Worm (Caenorhabditis elegans): ENCODE measurements around the gene ZK899.5.
A peak's percentile ranks its signal among the peaks of the same experiment; 100 is the strongest.

Gene ZK899.5

ce11 chrX:9486160-9486559 is 25.4 kb upstream of the ZK899.5 start:
- TF ChIP-seq ztf-11 (tag; optimal IDR thresholded peaks at IDR 0.05) (no peak), nhr-237 (tag; optimal IDR thresholded peaks at IDR 0.05) (no peak), mab-5 (tag; optimal IDR thresholded peaks at IDR 0.05) (no peak), ceh-83 (GFP tag; optimal IDR thresholded peaks at IDR 0.05) (no peak), lin-32 (GFP tag; optimal IDR thresholded peaks at IDR 0.05) (no peak), ham-2 (GFP tag; optimal IDR thresholded peaks at IDR 0.05) (no peak), flh-1 (GFP tag; optimal IDR thresholded peaks at IDR 0.05) (no peak), sptf-1 (tag; optimal IDR thresholded peaks at IDR 0.05) (no peak), tbx-8 (GFP tag; optimal IDR thresholded peaks at IDR 0.05) (no peak), snpc-4 (tag; optimal IDR thresholded peaks at IDR 0.05) (no peak), unc-39 (tag; optimal IDR thresholded peaks at IDR 0.05) (no peak), nhr-76 (tag; optimal IDR thresholded peaks at IDR 0.05) (no peak), blmp-1 (tag; optimal IDR thresholded peaks at IDR 0.05) (no peak), lin-13 (tag; optimal IDR thresholded peaks at IDR 0.05) (no peak), drap-1 (GFP tag; optimal IDR thresholded peaks at IDR 0.05) (no peak), bed-3 (GFP tag; optimal IDR thresholded peaks at IDR 0.05) (no peak)

- no peak for TF ChIP-seq lin-32 (GFP tag; optimal IDR thresholded peaks at IDR 0.05)
- no peak for TF ChIP-seq lin-13 (tag; optimal IDR thresholded peaks at IDR 0.05)
- TF ChIP-seq lsy-2 (tag; optimal IDR thresholded peaks at IDR 0.05): no peak
- TF ChIP-seq ztf-11 (tag; optimal IDR thresholded peaks at IDR 0.05): no peak
- TF ChIP-seq nhr-2 (tag; optimal IDR thresholded peaks at IDR 0.05): no peak
Measured at ce11 chrX:9483754-9484153, 23.0 kb upstream of the ZK899.5 start.

- TF ChIP-seq nhr-2 (tag; optimal IDR thresholded peaks at IDR 0.05): no peak
- no peak for TF ChIP-seq drap-1 (GFP tag; optimal IDR thresholded peaks at IDR 0.05)
- no peak for TF ChIP-seq ceh-39 (tag; optimal IDR thresholded peaks at IDR 0.05)
- no peak for TF ChIP-seq unc-62 (GFP tag; optimal IDR thresholded peaks at IDR 0.05)
- TF ChIP-seq ces-1 (GFP tag; optimal IDR thresholded peaks at IDR 0.05): no peak
- TF ChIP-seq M03D4.4 (tag; optimal IDR thresholded peaks at IDR 0.05): no peak
- TF ChIP-seq ceh-83 (GFP tag; optimal IDR thresholded peaks at IDR 0.05): no peak
- no peak for TF ChIP-seq lin-32 (GFP tag; optimal IDR thresholded peaks at IDR 0.05)
- TF ChIP-seq flh-1 (GFP tag; optimal IDR thresholded peaks at IDR 0.05): no peak
- no peak for TF ChIP-seq mls-2 (tag; optimal IDR thresholded peaks at IDR 0.05)
- TF ChIP-seq ztf-11 (tag; optimal IDR thresholded peaks at IDR 0.05): no peak
Measured at ce11 chrX:9476752-9477151, 16.0 kb upstream of the ZK899.5 start.

ce11 chrX:9472170-9472569 is 11.4 kb upstream of the ZK899.5 start, which contains the start of gene gap-2:
TSS of gene gap-2 (plus strand) at chrX:9472470.
- TF ChIP-seq hlh-1 (tag; optimal IDR thresholded peaks at IDR 0.05) (no peak), flh-1 (GFP tag; optimal IDR thresholded peaks at IDR 0.05) (no peak), ceh-39 (tag; optimal IDR thresholded peaks at IDR 0.05) (no peak), elt-1 (tag; optimal IDR thresholded peaks at IDR 0.05; ENCODE audit: borderline replicate concordance, insufficient read depth) (no peak), elt-3 (tag; optimal IDR thresholded peaks at IDR 0.05) (no peak)

ce11 chrX:9467573-9467972 is 6.8 kb upstream of the ZK899.5 start:
- TF ChIP-seq cnd-1 (tag; optimal IDR thresholded peaks at IDR 0.05): peak; percentile 89
- TF ChIP-seq M03D4.4 (tag; optimal IDR thresholded peaks at IDR 0.05): peak; percentile 91
- TF ChIP-seq zip-8 (tag; optimal IDR thresholded peaks at IDR 0.05): no peak
- no peak for TF ChIP-seq nhr-12 (tag; optimal IDR thresholded peaks at IDR 0.05)
- peak; percentile 61 for TF ChIP-seq lsy-2 (tag; optimal IDR thresholded peaks at IDR 0.05)
- peak; percentile 92 for TF ChIP-seq drap-1 (GFP tag; optimal IDR thresholded peaks at IDR 0.05)
- TF ChIP-seq ceh-83 (GFP tag; optimal IDR thresholded peaks at IDR 0.05): peak; percentile 91
- TF ChIP-seq hlh-1 (tag; optimal IDR thresholded peaks at IDR 0.05): peak; percentile 58
- TF ChIP-seq mab-5 (tag; optimal IDR thresholded peaks at IDR 0.05): no peak
- no peak for TF ChIP-seq unc-39 (tag; optimal IDR thresholded peaks at IDR 0.05)
- TF ChIP-seq ceh-43 (GFP tag; optimal IDR thresholded peaks at IDR 0.05): peak; percentile 90
- no peak for TF ChIP-seq elt-3 (tag; optimal IDR thresholded peaks at IDR 0.05)
- TF ChIP-seq nhr-76 (tag; optimal IDR thresholded peaks at IDR 0.05): no peak
- TF ChIP-seq unc-62 (GFP tag; optimal IDR thresholded peaks at IDR 0.05): peak; percentile 71
- no peak for TF ChIP-seq snpc-4 (tag; optimal IDR thresholded peaks at IDR 0.05)
- peak; percentile 92 for TF ChIP-seq unc-120 (tag; optimal IDR thresholded peaks at IDR 0.05; ENCODE audit: poor library complexity, severe bottlenecking)
- peak; percentile 54 for TF ChIP-seq ces-1 (GFP tag; optimal IDR thresholded peaks at IDR 0.05)
- no peak for TF ChIP-seq elt-1 (tag; optimal IDR thresholded peaks at IDR 0.05; ENCODE audit: borderline replicate concordance, insufficient read depth)
- peak; percentile 78 for TF ChIP-seq sem-2 (GFP tag; optimal IDR thresholded peaks at IDR 0.05)
- TF ChIP-seq lin-32 (GFP tag; optimal IDR thresholded peaks at IDR 0.05): peak; percentile 86
- peak; percentile 5 for TF ChIP-seq ceh-39 (tag; optimal IDR thresholded peaks at IDR 0.05)
- TF ChIP-seq ham-2 (GFP tag; optimal IDR thresholded peaks at IDR 0.05): peak; percentile 83
- TF ChIP-seq nhr-2 (tag; optimal IDR thresholded peaks at IDR 0.05): no peak
- peak; percentile 87 for TF ChIP-seq bed-3 (GFP tag; optimal IDR thresholded peaks at IDR 0.05)
- TF ChIP-seq flh-1 (GFP tag; optimal IDR thresholded peaks at IDR 0.05): peak; percentile 76
- peak; percentile 44 for TF ChIP-seq ztf-11 (tag; optimal IDR thresholded peaks at IDR 0.05)
- TF ChIP-seq sptf-1 (tag; optimal IDR thresholded peaks at IDR 0.05): peak; percentile 93
- peak; percentile 50 for TF ChIP-seq nhr-28 (tag; optimal IDR thresholded peaks at IDR 0.05)
- peak; percentile 91 for TF ChIP-seq mls-2 (tag; optimal IDR thresholded peaks at IDR 0.05)
- TF ChIP-seq pha-4 (tag; optimal IDR thresholded peaks at IDR 0.05): peak; percentile 79
- TF ChIP-seq mep-1 (tag; optimal IDR thresholded peaks at IDR 0.05): peak; percentile 35
- TF ChIP-seq blmp-1 (tag; optimal IDR thresholded peaks at IDR 0.05): no peak
- peak; percentile 90 for TF ChIP-seq tbx-8 (GFP tag; optimal IDR thresholded peaks at IDR 0.05)
- TF ChIP-seq lin-13 (tag; optimal IDR thresholded peaks at IDR 0.05): peak; percentile 33
- TF ChIP-seq nhr-237 (tag; optimal IDR thresholded peaks at IDR 0.05): peak; percentile 77
